Worm (Caenorhabditis elegans) whole organism, young adult: Measurements from ENCODE around the gene F54F7.9.
A peak's percentile ranks its signal among the peaks of the same experiment; 100 is the strongest.

Experiments
- B0261.1 ChIP-seq: sonication (generic microtip); optimal IDR thresholded peaks from 2 replicates; lab custom pipeline; 2016; ENCODE audit warnings: mild to moderate bottlenecking, missing genetic modification characterization, moderate library complexity, missing compliant biosample characterization
- D2030.7 ChIP-seq: fragments of 200-800 bp; sonication (Bioruptor generic); IDR thresholded peaks from 2 replicates; pipeline ENCODE4 v1.3.6; 2022; ENCODE audit warnings: missing genetic modification reagents, missing genetic modification characterization, missing compliant biosample characterization
- F33H1.4 ChIP-seq: fragments of 200-800 bp; sonication (Bioruptor generic); IDR thresholded peaks from 2 replicates; pipeline ENCODE4 v1.3.6; 2022; ENCODE audit warnings: missing genetic modification reagents, missing genetic modification characterization, missing compliant biosample characterization
- F37B4.10 ChIP-seq: fragments of 200-800 bp; sonication (Bioruptor generic); IDR thresholded peaks from 2 replicates; pipeline ENCODE4 v1.3.6; 2022; ENCODE audit warnings: missing genetic modification characterization, missing compliant biosample characterization
- F52B5.7 ChIP-seq: sonication (generic microtip); optimal IDR thresholded peaks from 2 replicates; lab custom pipeline; 2016; ENCODE audit warnings: mild to moderate bottlenecking, missing genetic modification characterization, missing compliant biosample characterization
- ZK185.1 ChIP-seq: sonication (generic microtip); optimal IDR thresholded peaks from 2 replicates; lab custom pipeline; 2016; ENCODE audit warnings: mild to moderate bottlenecking, missing genetic modification characterization, missing compliant biosample characterization; ENCODE audit not compliant: poor library complexity, severe bottlenecking
- aptf-2 ChIP-seq: fragments of 200-800 bp; sonication (Bioruptor generic); conservative IDR thresholded peaks from 2 replicates; pipeline ENCODE4 v1.3.6; 2022; ENCODE audit warnings: missing genetic modification reagents, missing genetic modification characterization, missing compliant biosample characterization
- atf-7 ChIP-seq: sonication (generic microtip); optimal IDR thresholded peaks from 2 replicates; lab custom pipeline; 2017; ENCODE audit warnings: mild to moderate bottlenecking, missing genetic modification characterization, missing compliant biosample characterization
- attf-3 ChIP-seq: fragments of 200-800 bp; sonication (Bioruptor generic); conservative IDR thresholded peaks from 2 replicates; pipeline ENCODE4 v1.3.6; 2022; ENCODE audit warnings: missing genetic modification reagents, missing genetic modification characterization, missing compliant biosample characterization
- bed-2 ChIP-seq: fragments of 200-800 bp; sonication (Bioruptor generic); IDR thresholded peaks from 2 replicates; pipeline ENCODE4 v1.3.6; 2022; ENCODE audit warnings: missing genetic modification reagents, missing genetic modification characterization, missing compliant biosample characterization
- ceh-100 ChIP-seq: fragments of 200-800 bp; sonication (Bioruptor generic); IDR thresholded peaks from 2 replicates; pipeline ENCODE4 v1.3.6; 2022; ENCODE audit warnings: missing genetic modification reagents, missing genetic modification characterization, missing compliant biosample characterization
- ceh-27 ChIP-seq: fragments of 200-800 bp; sonication (Bioruptor generic); optimal IDR thresholded peaks from 2 replicates; lab custom pipeline; 2018; ENCODE audit warnings: mild to moderate bottlenecking, missing genetic modification characterization, moderate library complexity, missing compliant biosample characterization
- ceh-40 ChIP-seq: fragments of 200-800 bp; sonication (Bioruptor generic); IDR thresholded peaks from 2 replicates; pipeline ENCODE4 v1.3.6; 2022; ENCODE audit warnings: missing genetic modification characterization, missing compliant biosample characterization
- chd-7 ChIP-seq: sonication (generic microtip); optimal IDR thresholded peaks from 2 replicates; lab custom pipeline; 2016; ENCODE audit warnings: mild to moderate bottlenecking, missing genetic modification characterization, moderate library complexity, missing compliant biosample characterization
- dox-1 ChIP-seq: fragments of 200-800 bp; sonication (Bioruptor generic); IDR thresholded peaks from 2 replicates; pipeline ENCODE4 v1.3.6; 2022; ENCODE audit warnings: missing genetic modification reagents, missing genetic modification characterization, missing compliant biosample characterization
- egl-18 ChIP-seq: fragments of 200-800 bp; sonication (Bioruptor generic); IDR thresholded peaks from 2 replicates; pipeline ENCODE4 v1.3.6; 2022; ENCODE audit warnings: missing genetic modification reagents, missing genetic modification characterization, missing compliant biosample characterization
- hmg-20 ChIP-seq: fragments of 200-800 bp; sonication (Bioruptor generic); IDR thresholded peaks from 2 replicates; pipeline ENCODE4 v1.3.6; 2022; ENCODE audit warnings: missing genetic modification reagents, missing genetic modification characterization, missing compliant biosample characterization
- hrde-1 ChIP-seq: sonication (generic microtip); optimal IDR thresholded peaks from 2 replicates; lab custom pipeline; 2016; ENCODE audit warnings: missing genetic modification characterization, mild to moderate bottlenecking, missing compliant biosample characterization, moderate library complexity, missing genotype, missing genetic modification reagents, borderline replicate concordance
- lin-26 ChIP-seq: fragments of 200-800 bp; sonication (Bioruptor generic); IDR thresholded peaks from 2 replicates; pipeline ENCODE4 v1.3.6; 2022; ENCODE audit warnings: missing genetic modification reagents, missing genetic modification characterization, missing compliant biosample characterization
- lin-54 ChIP-seq: fragments of 200-800 bp; sonication (Bioruptor generic); optimal IDR thresholded peaks from 2 replicates; lab custom pipeline; 2018; ENCODE audit warnings: mild to moderate bottlenecking, missing genetic modification characterization, missing compliant biosample characterization
- lir-1 ChIP-seq: fragments of 200-800 bp; sonication (Bioruptor generic); conservative IDR thresholded peaks from 2 replicates; pipeline ENCODE4 v1.3.6; 2022; ENCODE audit warnings: missing genetic modification reagents, missing genetic modification characterization, missing compliant biosample characterization
- lsy-27 ChIP-seq: sonication (generic microtip); optimal IDR thresholded peaks from 2 replicates; lab custom pipeline; 2017; ENCODE audit warnings: missing genetic modification characterization, mild to moderate bottlenecking, missing compliant biosample characterization, antibody characterized with exemption, missing genotype, borderline replicate concordance; ENCODE audit not compliant: insufficient read depth
- madf-10 ChIP-seq: sonication (generic microtip); optimal IDR thresholded peaks from 2 replicates; lab custom pipeline; 2016; ENCODE audit warnings: mild to moderate bottlenecking, missing genetic modification characterization, missing compliant biosample characterization
- madf-6 ChIP-seq: fragments of 200-800 bp; sonication (Bioruptor generic); IDR thresholded peaks from 2 replicates; pipeline ENCODE4 v1.3.6; 2022; ENCODE audit warnings: missing genetic modification reagents, missing genetic modification characterization, missing compliant biosample characterization
- nhr-120 ChIP-seq: fragments of 200-800 bp; sonication (Bioruptor generic); IDR thresholded peaks from 2 replicates; pipeline ENCODE4 v1.3.6; 2022; ENCODE audit warnings: missing genetic modification characterization, missing compliant biosample characterization
- nhr-179 ChIP-seq: sonication (generic microtip); optimal IDR thresholded peaks from 2 replicates; lab custom pipeline; 2016; ENCODE audit warnings: mild to moderate bottlenecking, missing genetic modification characterization, missing compliant biosample characterization
- rcor-1 ChIP-seq: fragments of 200-800 bp; sonication (Bioruptor generic); IDR thresholded peaks from 2 replicates; pipeline ENCODE4 v1.3.6; 2022; ENCODE audit warnings: missing genetic modification reagents, missing genetic modification characterization, missing compliant biosample characterization
- rpc-1 ChIP-seq, 2 experiments: fragments of 150-350 bp in 1 of 2; sonication (generic microtip) in 1 of 2; optimal IDR thresholded peaks; 2 replicates each; lab custom pipeline; 2014 to 2018; ENCODE audit warnings: missing biosample characterization in 1 of 2, missing genetic modification characterization in 1 of 2, missing genetic modification reagents in 1 of 2, missing genotype in 1 of 2
- sea-2 ChIP-seq: fragments of 200-800 bp; sonication (Bioruptor generic); IDR thresholded peaks from 2 replicates; pipeline ENCODE4 v1.3.6; 2022; ENCODE audit warnings: missing genetic modification characterization, missing compliant biosample characterization
- snpc-1.3 ChIP-seq: sonication (generic microtip); optimal IDR thresholded peaks from 2 replicates; lab custom pipeline; 2017; ENCODE audit warnings: missing genetic modification characterization, mild to moderate bottlenecking, missing compliant biosample characterization, antibody characterized with exemption, moderate library complexity, missing genotype, missing genetic modification reagents; ENCODE audit not compliant: insufficient read depth
- snpc-4 ChIP-seq, 5 experiments: fragments of 150-350 bp in 1 of 5; sonication (generic microtip) in 4 of 5; optimal IDR thresholded peaks; 2 replicates each; lab custom pipeline; 2014 to 2018; ENCODE audit warnings: missing genetic modification characterization in 5 of 5, missing biosample characterization in 3 of 5, antibody characterized with exemption in 2 of 5, mild to moderate bottlenecking in 2 of 5, missing compliant biosample characterization in 2 of 5, missing genotype in 2 of 5, moderate library complexity in 2 of 5, missing genetic modification reagents in 1 of 5
- tbp1 ChIP-seq: fragments of 200-800 bp; sonication (Bioruptor generic); optimal IDR thresholded peaks from 2 replicates; lab custom pipeline; 2018; ENCODE audit warnings: mild to moderate bottlenecking, missing genetic modification characterization, missing compliant biosample characterization
- tbx-9 ChIP-seq: sonication (generic microtip); optimal IDR thresholded peaks from 2 replicates; lab custom pipeline; 2016; ENCODE audit warnings: borderline replicate concordance, missing genetic modification characterization, inconsistent platforms, missing compliant biosample characterization
- tlf-1 ChIP-seq: fragments of 200-800 bp; sonication (Bioruptor generic); optimal IDR thresholded peaks from 2 replicates; lab custom pipeline; 2018; ENCODE audit warnings: mild to moderate bottlenecking, missing genetic modification characterization, missing compliant biosample characterization
- unc-62 ChIP-seq: fragments of 150-350 bp; optimal IDR thresholded peaks from 2 replicates; lab custom pipeline; 2014; ENCODE audit warnings: missing biosample characterization, missing genetic modification reagents, missing genetic modification characterization
- xnd-1 ChIP-seq: sonication (generic microtip); optimal IDR thresholded peaks from 2 replicates; lab custom pipeline; 2016; ENCODE audit warnings: missing genotype, missing genetic modification reagents, missing genetic modification characterization, missing compliant biosample characterization
- ztf-18 ChIP-seq: sonication (generic microtip); optimal IDR thresholded peaks from 2 replicates; lab custom pipeline; 2016; ENCODE audit warnings: missing genotype, mild to moderate bottlenecking, missing genetic modification characterization, missing compliant biosample characterization
- ztf-28 ChIP-seq: fragments of 200-800 bp; sonication (Bioruptor generic); IDR thresholded peaks from 2 replicates; pipeline ENCODE4 v1.3.6; 2022; ENCODE audit warnings: missing genetic modification reagents, missing genetic modification characterization, missing compliant biosample characterization

Gene F54F7.9

DNA sequence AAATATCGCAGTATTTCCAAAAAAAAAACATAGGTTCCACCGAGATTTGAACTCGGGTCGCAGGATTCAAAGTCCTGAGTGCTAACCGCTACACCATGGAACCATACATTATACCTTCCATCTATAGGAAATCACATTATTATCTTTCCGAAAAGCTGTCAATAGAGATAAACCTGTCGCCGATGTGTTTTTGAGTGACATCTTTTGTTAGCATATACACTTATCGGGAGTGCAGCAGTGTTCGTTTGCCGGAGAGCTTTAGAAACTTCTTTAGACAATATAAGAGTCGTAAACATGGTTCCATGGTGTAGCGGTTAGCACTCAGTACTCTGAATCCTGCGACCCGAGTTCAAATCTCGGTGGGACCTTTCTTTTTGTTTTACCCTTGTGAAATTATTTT is 23.7 kb upstream of the F54F7.9 start (continued):
- TF ChIP-seq ceh-100 (GFP tag; lab: Robert Waterston, UW), result 0 out of 2 replicates have a peak, but pooled peaks have one; percentile 23
- no peak for TF ChIP-seq aptf-2 (GFP tag; lab: Robert Waterston, UW)
- no peak for TF ChIP-seq bed-2 (GFP tag; lab: Robert Waterston, UW)
- TF ChIP-seq nhr-179 (tag; lab: Kevin White, UChicago), result peak; percentile 10
- no peak for TF ChIP-seq ceh-27 (GFP tag; lab: Kevin White, UChicago)
- TF ChIP-seq madf-10, result peak; percentile 52
- TF ChIP-seq F52B5.7, result no peak
- TF ChIP-seq chd-7 (tag; lab: Kevin White, UChicago), result no peak
- TF ChIP-seq egl-18 (GFP tag; lab: Robert Waterston, UW), result no peak
- TF ChIP-seq rpc-1 (optimal IDR thresholded peaks at IDR 0.05; lab: Kevin White, UChicago), result peak; percentile 88
- TF ChIP-seq rpc-1 (tag; optimal IDR thresholded peaks at IDR 0.05; lab: Kevin White, UChicago), result peak; percentile 92
- TF ChIP-seq dox-1 (GFP tag; lab: Robert Waterston, UW), result peak; percentile 68
- no peak for TF ChIP-seq tbx-9 (tag; lab: Kevin White, UChicago)
- no peak for TF ChIP-seq lin-54 (GFP tag; lab: Kevin White, UChicago)
- 0 out of 2 replicates have a peak, but pooled peaks have one; percentile 29 for TF ChIP-seq lir-1 (GFP tag; lab: Robert Waterston, UW)
- TF ChIP-seq ztf-28 (GFP tag; lab: Robert Waterston, UW), result no peak
- TF ChIP-seq lsy-27 (tag; lab: Kevin White, UChicago), result peak; percentile 8
- TF ChIP-seq F37B4.10 (GFP tag; lab: Robert Waterston, UW), result no peak
- peak; percentile 88 for TF ChIP-seq tbp1 (GFP tag; lab: Kevin White, UChicago)
- TF ChIP-seq tlf-1, result no peak
- peak; percentile 64 for TF ChIP-seq ztf-18 (tag; lab: Kevin White, UChicago)
- no peak for TF ChIP-seq snpc-4 (GFP tag; optimal IDR thresholded peaks at IDR 0.05; lab: Kevin White, UChicago)
- peak in 2 of 4 experiments; percentile 23 to 42 for TF ChIP-seq snpc-4 (tag; optimal IDR thresholded peaks at IDR 0.05; lab: Kevin White, UChicago)
- peak; percentile 19; the same call in 1 of the 2 replicates for TF ChIP-seq madf-6 (GFP tag; lab: Robert Waterston, UW)
- TF ChIP-seq F33H1.4, result no peak
- TF ChIP-seq ZK185.1 (tag; lab: Kevin White, UChicago), result peak; percentile 55
- TF ChIP-seq D2030.7 (GFP tag; lab: Robert Waterston, UW), result peak; percentile 57
- 0 out of 2 replicates have a peak, but pooled peaks have one; percentile 29 for TF ChIP-seq nhr-120 (GFP tag; lab: Robert Waterston, UW)
- TF ChIP-seq attf-3 (GFP tag; lab: Robert Waterston, UW), result no peak
- 0 out of 2 replicates have a peak, but pooled peaks have one; percentile 52 for TF ChIP-seq sea-2 (GFP tag; lab: Robert Waterston, UW)
- peak; percentile 93 for TF ChIP-seq lin-26 (GFP tag; lab: Robert Waterston, UW)

ce11 chrX:11870393-11870792 is 21.9 kb upstream of the F54F7.9 start:
- TF ChIP-seq ZK185.1 (tag; lab: Kevin White, UChicago), result no peak
- no peak for TF ChIP-seq hrde-1
- peak; percentile 50 for TF ChIP-seq B0261.1 (tag; lab: Kevin White, UChicago)
- peak; percentile 82 for TF ChIP-seq tbp1 (GFP tag; lab: Kevin White, UChicago)
- TF ChIP-seq rpc-1 (optimal IDR thresholded peaks at IDR 0.05; lab: Kevin White, UChicago), result peak; percentile 2
- TF ChIP-seq rpc-1 (tag; optimal IDR thresholded peaks at IDR 0.05; lab: Kevin White, UChicago), result peak; percentile 69
- TF ChIP-seq, all 124 proteins: peak for 3

- TF ChIP-seq snpc-1.3 (tag; lab: Kevin White, UChicago) (no peak), unc-62 (GFP tag; lab: Kevin White, UChicago) (no peak), lsy-27 (tag; lab: Kevin White, UChicago) (no peak), attf-3 (GFP tag; lab: Robert Waterston, UW) (no peak), hmg-20 (GFP tag; lab: Robert Waterston, UW) (no peak), rcor-1 (GFP tag; lab: Robert Waterston, UW) (no peak), xnd-1 (tag; lab: Kevin White, UChicago) (no peak), ceh-40 (GFP tag; lab: Robert Waterston, UW) (no peak), atf-7 (tag; lab: Kevin White, UChicago) (no peak)
These were observed 20.7 kb upstream of the F54F7.9 start, which contains the start of gene dot-1.2 for ce11 chrX:11869260-11869659. Gene dot-1.2 (minus strand): TSS chrX:11869360.
